Fruit fly (Drosophila melanogaster): Measurements from ENCODE around the gene CG8774.

- TF ChIP-seq tai (GFP tag; optimal IDR thresholded peaks at IDR 0.05) = no peak
- no peak for TF ChIP-seq N (GFP tag; optimal IDR thresholded peaks at IDR 0.05)
- no peak for TF ChIP-seq lola (GFP tag; optimal IDR thresholded peaks at IDR 0.05)
- TF ChIP-seq Jra (GFP tag; optimal IDR thresholded peaks at IDR 0.05) = no peak
- TF ChIP-seq pan (optimal IDR thresholded peaks at IDR 0.05) = no peak
- TF ChIP-seq psq (GFP tag; optimal IDR thresholded peaks at IDR 0.05) = no peak
- no peak for TF ChIP-seq h (GFP tag; optimal IDR thresholded peaks at IDR 0.05)
- no peak for TF ChIP-seq sv (GFP tag; optimal IDR thresholded peaks at IDR 0.05)
- TF ChIP-seq dl (GFP tag; optimal IDR thresholded peaks at IDR 0.05; ENCODE audit: insufficient read depth in 1 of 2, partially characterized antibody in 2 of 2) = no peak
- no peak for TF ChIP-seq Rel (GFP tag; optimal IDR thresholded peaks at IDR 0.05)
- TF ChIP-seq Rel (tag; optimal IDR thresholded peaks at IDR 0.05) = peak; percentile 46
- no peak for TF ChIP-seq CrebA (GFP tag; optimal IDR thresholded peaks at IDR 0.05; ENCODE audit: borderline replicate concordance)
Observed at dm6 chr3R:13309133-13309711, 10.7 kb downstream of the CG8774 start.
